Worm (Caenorhabditis elegans) whole organism, young adult: Measurements from ENCODE around the gene cks-1.

ENCODE experiments used
- F23B12.7 ChIP-seq: sonication (generic microtip); optimal IDR thresholded peaks from 2 replicates; lab custom pipeline; 2017; ENCODE audit warnings: missing genetic modification characterization, mild to moderate bottlenecking, missing compliant biosample characterization, antibody characterized with exemption, moderate library complexity; ENCODE audit not compliant: insufficient read depth
- F49E8.2 ChIP-seq: sonication (generic microtip); optimal IDR thresholded peaks from 3 replicates; lab custom pipeline; 2017; ENCODE audit warnings: missing genetic modification characterization, mild to moderate bottlenecking, missing compliant biosample characterization, antibody characterized with exemption, moderate library complexity; ENCODE audit not compliant: insufficient read depth
- T07F8.4 ChIP-seq: sonication (generic microtip); optimal IDR thresholded peaks from 2 replicates; lab custom pipeline; 2016; ENCODE audit warnings: mild to moderate bottlenecking, missing genetic modification characterization, moderate library complexity, missing compliant biosample characterization
- attf-3 ChIP-seq: fragments of 200-800 bp; sonication (Bioruptor generic); conservative IDR thresholded peaks from 2 replicates; pipeline ENCODE4 v1.3.6; 2022; ENCODE audit warnings: missing genetic modification reagents, missing genetic modification characterization, missing compliant biosample characterization
- attf-6 ChIP-seq: fragments of 200-800 bp; sonication (Bioruptor generic); IDR thresholded peaks from 2 replicates; pipeline ENCODE4 v1.3.6; 2022; ENCODE audit warnings: missing genetic modification reagents, missing genetic modification characterization, missing compliant biosample characterization
- him-1 ChIP-seq: sonication (generic microtip); optimal IDR thresholded peaks from 2 replicates; lab custom pipeline; 2016; ENCODE audit warnings: missing genotype, missing genetic modification reagents, missing genetic modification characterization, missing compliant biosample characterization
- lin-54 ChIP-seq: fragments of 200-800 bp; sonication (Bioruptor generic); optimal IDR thresholded peaks from 2 replicates; lab custom pipeline; 2018; ENCODE audit warnings: mild to moderate bottlenecking, missing genetic modification characterization, missing compliant biosample characterization
- madf-3 ChIP-seq: fragments of 200-800 bp; sonication (Bioruptor generic); IDR thresholded peaks from 2 replicates; pipeline ENCODE4 v1.3.6; 2022; ENCODE audit warnings: missing genetic modification reagents, missing genetic modification characterization, missing compliant biosample characterization
- unc-62 ChIP-seq: fragments of 150-350 bp; optimal IDR thresholded peaks from 2 replicates; lab custom pipeline; 2014; ENCODE audit warnings: missing biosample characterization, missing genetic modification reagents, missing genetic modification characterization
- ztf-3 ChIP-seq: fragments of 200-800 bp; sonication (Bioruptor generic); optimal IDR thresholded peaks from 2 replicates; lab custom pipeline; 2018; ENCODE audit warnings: mild to moderate bottlenecking, missing genetic modification characterization, missing compliant biosample characterization

DNA sequence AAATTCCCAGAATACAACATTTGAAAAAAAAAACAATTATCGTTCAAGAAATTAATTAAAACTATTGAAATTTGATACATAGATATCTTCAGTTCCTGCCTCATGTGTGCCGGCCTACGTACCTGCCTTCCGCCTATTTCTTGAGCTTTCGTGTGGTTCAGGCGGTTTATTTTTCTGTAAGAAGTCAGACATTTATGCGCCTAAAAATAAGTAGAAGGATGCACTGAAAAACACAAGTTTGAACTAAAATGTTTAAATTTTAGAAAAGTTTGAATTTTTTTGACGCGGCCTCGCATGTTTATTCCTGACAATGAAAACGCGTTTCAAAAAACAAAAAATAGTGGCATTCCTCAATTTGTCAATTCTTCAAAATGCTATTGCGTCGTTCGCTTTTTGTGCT, 40.0 kb upstream of the cks-1 start, which contains the start of gene C28C12.11:
- TF ChIP-seq unc-62 (GFP tag; lab: Kevin White, UChicago): no peak
- TF ChIP-seq F23B12.7 (tag; lab: Kevin White, UChicago): no peak
- no peak for TF ChIP-seq him-1 (tag; lab: Kevin White, UChicago)
- TF ChIP-seq attf-3: no peak
- no peak for TF ChIP-seq madf-3 (GFP tag; lab: Robert Waterston, UW)
- TF ChIP-seq F49E8.2 (tag; lab: Kevin White, UChicago): no peak
- TF ChIP-seq T07F8.4 (tag; lab: Kevin White, UChicago): no peak
- TF ChIP-seq ztf-3 (GFP tag; lab: Kevin White, UChicago): no peak
- no peak for TF ChIP-seq lin-54
- TF ChIP-seq attf-6 (GFP tag; lab: Robert Waterston, UW): no peak
